Worm (Caenorhabditis elegans) whole organism, L3 larva: Measurements from ENCODE around the gene T21B10.4.

Experiments
- R02D3.7 ChIP-seq: fragments of 150-350 bp; optimal IDR thresholded peaks from 2 replicates; lab custom pipeline; 2014; ENCODE audit warnings: missing biosample characterization, missing genetic modification characterization
- ZK546.5 ChIP-seq: sonication (generic microtip); optimal IDR thresholded peaks from 2 replicates; lab custom pipeline; 2017; ENCODE audit warnings: missing biosample characterization, missing genetic modification characterization
- ama-1 ChIP-seq: fragments of 150-350 bp; optimal IDR thresholded peaks from 2 replicates; lab custom pipeline; 2018
- ceh-16 ChIP-seq: sonication (generic microtip); optimal IDR thresholded peaks from 2 replicates; lab custom pipeline; 2017; ENCODE audit warnings: missing biosample characterization, missing genetic modification characterization
- ceh-28 ChIP-seq: fragments of 150-350 bp; optimal IDR thresholded peaks from 2 replicates; lab custom pipeline; 2014; ENCODE audit warnings: missing biosample characterization, missing genetic modification reagents, missing genetic modification characterization
- ceh-9 ChIP-seq: sonication (generic microtip); optimal IDR thresholded peaks from 2 replicates; lab custom pipeline; 2018; ENCODE audit warnings: missing biosample characterization, missing genetic modification characterization
- daf-12 ChIP-seq: fragments of 150-350 bp; optimal IDR thresholded peaks from 2 replicates; lab custom pipeline; 2014; ENCODE audit warnings: missing biosample characterization, missing genetic modification reagents, missing genetic modification characterization
- egl-5 ChIP-seq: fragments of 150-350 bp; optimal IDR thresholded peaks from 2 replicates; lab custom pipeline; 2017; ENCODE audit warnings: missing biosample characterization, missing genetic modification reagents, missing genetic modification characterization, inconsistent platforms
- elt-1 ChIP-seq: fragments of 150-350 bp; optimal IDR thresholded peaks from 2 replicates; lab custom pipeline; 2014; ENCODE audit warnings: missing biosample characterization, missing genetic modification characterization
- elt-2 ChIP-seq: sonication (generic microtip); optimal IDR thresholded peaks from 2 replicates; lab custom pipeline; 2016; ENCODE audit warnings: missing genetic modification reagents, mild to moderate bottlenecking, missing genetic modification characterization, missing compliant biosample characterization
- eor-1 ChIP-seq, 2 experiments: fragments of 150-350 bp; optimal IDR thresholded peaks; 2 replicates each; lab custom pipeline; 2014 to 2018; ENCODE audit warnings: missing biosample characterization in 2 of 2, missing genetic modification characterization in 2 of 2
- fkh-10 ChIP-seq: sonication (generic microtip); optimal IDR thresholded peaks from 2 replicates; lab custom pipeline; 2017; ENCODE audit warnings: missing biosample characterization, missing genetic modification reagents, missing genetic modification characterization
- fkh-2 ChIP-seq: fragments of 150-350 bp; optimal IDR thresholded peaks from 2 replicates; lab custom pipeline; 2014; ENCODE audit warnings: missing biosample characterization, missing genetic modification reagents, missing genetic modification characterization
- fos-1 ChIP-seq: fragments of 150-350 bp; optimal IDR thresholded peaks from 2 replicates; lab custom pipeline; 2014; ENCODE audit warnings: missing biosample characterization, missing genetic modification characterization
- hmg-11 ChIP-seq: sonication (generic microtip); optimal IDR thresholded peaks from 2 replicates; lab custom pipeline; 2016; ENCODE audit warnings: missing genetic modification characterization, missing compliant biosample characterization
- lin-15B ChIP-seq: fragments of 150-350 bp; optimal IDR thresholded peaks from 2 replicates; lab custom pipeline; 2014; ENCODE audit warnings: missing biosample characterization, missing genetic modification characterization
- lin-39 ChIP-seq: fragments of 150-350 bp; optimal IDR thresholded peaks from 2 replicates; lab custom pipeline; 2018; ENCODE audit warnings: missing biosample characterization, missing genetic modification reagents, missing genetic modification characterization
- lsy-12 ChIP-seq: sonication (generic microtip); optimal IDR thresholded peaks from 2 replicates; lab custom pipeline; 2016; ENCODE audit warnings: mild to moderate bottlenecking, missing genetic modification characterization, missing compliant biosample characterization
- mdl-1 ChIP-seq: fragments of 150-350 bp; optimal IDR thresholded peaks from 2 replicates; lab custom pipeline; 2014; ENCODE audit warnings: missing biosample characterization, missing genetic modification characterization
- nfya-1 ChIP-seq: sonication (generic microtip); optimal IDR thresholded peaks from 2 replicates; lab custom pipeline; 2017; ENCODE audit warnings: missing genetic modification characterization, mild to moderate bottlenecking, missing compliant biosample characterization, antibody characterized with exemption, moderate library complexity; ENCODE audit not compliant: insufficient read depth
- nhr-12 ChIP-seq: fragments of 150-350 bp; optimal IDR thresholded peaks from 2 replicates; lab custom pipeline; 2014; ENCODE audit warnings: missing biosample characterization, missing genetic modification characterization
- nhr-237 ChIP-seq: fragments of 150-350 bp; optimal IDR thresholded peaks from 2 replicates; lab custom pipeline; 2014; ENCODE audit warnings: missing biosample characterization, missing genetic modification characterization
- nhr-25 ChIP-seq: sonication (generic microtip); optimal IDR thresholded peaks from 2 replicates; lab custom pipeline; 2017; ENCODE audit warnings: missing biosample characterization, missing genetic modification characterization
- nhr-28 ChIP-seq: fragments of 150-350 bp; optimal IDR thresholded peaks from 2 replicates; lab custom pipeline; 2014; ENCODE audit warnings: missing biosample characterization, missing genetic modification characterization
- nhr-43 ChIP-seq: sonication (generic microtip); optimal IDR thresholded peaks from 2 replicates; lab custom pipeline; 2016; ENCODE audit warnings: mild to moderate bottlenecking, missing genetic modification characterization, missing compliant biosample characterization; ENCODE audit not compliant: poor library complexity, severe bottlenecking
- nhr-76 ChIP-seq: fragments of 150-350 bp; sonication (generic microtip); optimal IDR thresholded peaks from 5 replicates; lab custom pipeline; 2014; ENCODE audit warnings: missing biosample characterization, missing genetic modification characterization
- nhr-77 ChIP-seq: fragments of 150-350 bp; optimal IDR thresholded peaks from 2 replicates; lab custom pipeline; 2014; ENCODE audit warnings: missing biosample characterization, missing genetic modification characterization
- pqm-1 ChIP-seq: fragments of 150-350 bp; optimal IDR thresholded peaks from 2 replicates; lab custom pipeline; 2017; ENCODE audit warnings: missing biosample characterization, missing genetic modification characterization, inconsistent platforms
- sea-2 ChIP-seq: fragments of 150-350 bp; sonication (generic microtip); optimal IDR thresholded peaks from 4 replicates; lab custom pipeline; 2014; ENCODE audit warnings: missing biosample characterization, missing genetic modification reagents, missing genetic modification characterization
- snpc-4 ChIP-seq: fragments of 150-350 bp; optimal IDR thresholded peaks from 2 replicates; lab custom pipeline; 2014; ENCODE audit warnings: missing biosample characterization, missing genetic modification characterization
- tbx-2 ChIP-seq: sonication (generic microtip); optimal IDR thresholded peaks from 2 replicates; lab custom pipeline; 2016; ENCODE audit warnings: mild to moderate bottlenecking, missing genetic modification characterization, missing compliant biosample characterization
- unc-62 ChIP-seq: fragments of 150-350 bp; sonication (generic microtip); optimal IDR thresholded peaks from 4 replicates; lab custom pipeline; 2014; ENCODE audit warnings: missing biosample characterization, missing genetic modification reagents, missing genetic modification characterization
- ztf-11 ChIP-seq: fragments of 150-350 bp; optimal IDR thresholded peaks from 2 replicates; lab custom pipeline; 2014; ENCODE audit warnings: missing biosample characterization, missing genetic modification characterization

Gene T21B10.4

ce11 chrII:8920955-8921354 is 19.7 kb upstream of the T21B10.4 start:
- TF ChIP-seq elt-1 (no peak), ceh-28 (tag; lab: Kevin White, UChicago) (no peak), nfya-1 (tag; lab: Kevin White, UChicago) (no peak), fkh-2 (tag; lab: Kevin White, UChicago) (no peak), ama-1 (no peak), nhr-237 (tag; lab: Kevin White, UChicago) (no peak), fos-1 (tag; lab: Kevin White, UChicago) (no peak), egl-5 (tag; lab: Kevin White, UChicago) (no peak)

- TF ChIP-seq tbx-2 (tag; lab: Kevin White, UChicago) (no peak), ama-1 (no peak), fos-1 (tag; lab: Kevin White, UChicago) (no peak), nhr-28 (tag; lab: Kevin White, UChicago) (no peak)
Measured at ce11 chrII:8921456-8921855, 19.2 kb upstream of the T21B10.4 start.

- TF ChIP-seq nhr-43 (tag; lab: Kevin White, UChicago): no peak
- TF ChIP-seq ZK546.5: no peak
- TF ChIP-seq snpc-4 (tag; lab: Kevin White, UChicago): no peak
- TF ChIP-seq sea-2 (GFP tag; lab: Kevin White, UChicago): no peak
- TF ChIP-seq elt-1: no peak
- TF ChIP-seq ceh-28 (tag; lab: Kevin White, UChicago): no peak
- no peak for TF ChIP-seq nhr-77 (tag; lab: Kevin White, UChicago)
- no peak for TF ChIP-seq R02D3.7 (tag; lab: Kevin White, UChicago)
- TF ChIP-seq hmg-11: peak; percentile 36
- no peak for TF ChIP-seq ztf-11 (tag; lab: Kevin White, UChicago)
- TF ChIP-seq fkh-10 (GFP tag; lab: Kevin White, UChicago): no peak
- peak; percentile 43 for TF ChIP-seq lin-39 (tag; lab: Kevin White, UChicago)
- no peak for TF ChIP-seq lsy-12 (tag; lab: Kevin White, UChicago)
- TF ChIP-seq eor-1 (tag; optimal IDR thresholded peaks at IDR 0.05; lab: Kevin White, UChicago): no peak
- TF ChIP-seq unc-62 (GFP tag; lab: Kevin White, UChicago): no peak
- TF ChIP-seq nhr-28 (tag; lab: Kevin White, UChicago): no peak
- no peak for TF ChIP-seq nhr-12
- TF ChIP-seq tbx-2 (tag; lab: Kevin White, UChicago): no peak
- peak; percentile 45 for TF ChIP-seq nfya-1 (tag; lab: Kevin White, UChicago)
- peak; percentile 77 for TF ChIP-seq elt-2
- TF ChIP-seq pqm-1 (tag; lab: Kevin White, UChicago): peak; percentile 70
- TF ChIP-seq mdl-1 (tag; lab: Kevin White, UChicago): no peak
- TF ChIP-seq, all 47 proteins: peak for 5
Measured at ce11 chrII:8922140-8922539, 18.6 kb upstream of the T21B10.4 start, which contains the start of gene B0457.6. Gene B0457.6 (plus strand): TSS chrII:8922423.

ce11 chrII:8923187-8923586 is 17.5 kb upstream of the T21B10.4 start:
- TF ChIP-seq elt-2 (peak; percentile 39), nhr-76 (tag; lab: Kevin White, UChicago) (no peak), ceh-16 (tag; lab: Kevin White, UChicago) (no peak), daf-12 (tag; lab: Kevin White, UChicago) (no peak), R02D3.7 (tag; lab: Kevin White, UChicago) (no peak), ceh-9 (tag; lab: Kevin White, UChicago) (no peak), snpc-4 (tag; lab: Kevin White, UChicago) (no peak), nhr-43 (tag; lab: Kevin White, UChicago) (no peak), mdl-1 (tag; lab: Kevin White, UChicago) (no peak), nhr-237 (tag; lab: Kevin White, UChicago) (no peak), hmg-11 (no peak), unc-62 (GFP tag; lab: Kevin White, UChicago) (no peak), lsy-12 (tag; lab: Kevin White, UChicago) (no peak), lin-15B (no peak), pqm-1 (tag; lab: Kevin White, UChicago) (peak; percentile 62)

- no peak for TF ChIP-seq ceh-9 (tag; lab: Kevin White, UChicago)
- TF ChIP-seq nhr-25 (tag; lab: Kevin White, UChicago): peak; percentile 16
Measured at ce11 chrII:8926451-8926850, 14.2 kb upstream of the T21B10.4 start, which contains the start of gene B0457.2. Gene B0457.2 (minus strand): TSS chrII:8926551.
